Worm (Caenorhabditis elegans): Measurements from ENCODE around the gene Y51B9A.7.

Y51B9A.7 gene

DNA sequence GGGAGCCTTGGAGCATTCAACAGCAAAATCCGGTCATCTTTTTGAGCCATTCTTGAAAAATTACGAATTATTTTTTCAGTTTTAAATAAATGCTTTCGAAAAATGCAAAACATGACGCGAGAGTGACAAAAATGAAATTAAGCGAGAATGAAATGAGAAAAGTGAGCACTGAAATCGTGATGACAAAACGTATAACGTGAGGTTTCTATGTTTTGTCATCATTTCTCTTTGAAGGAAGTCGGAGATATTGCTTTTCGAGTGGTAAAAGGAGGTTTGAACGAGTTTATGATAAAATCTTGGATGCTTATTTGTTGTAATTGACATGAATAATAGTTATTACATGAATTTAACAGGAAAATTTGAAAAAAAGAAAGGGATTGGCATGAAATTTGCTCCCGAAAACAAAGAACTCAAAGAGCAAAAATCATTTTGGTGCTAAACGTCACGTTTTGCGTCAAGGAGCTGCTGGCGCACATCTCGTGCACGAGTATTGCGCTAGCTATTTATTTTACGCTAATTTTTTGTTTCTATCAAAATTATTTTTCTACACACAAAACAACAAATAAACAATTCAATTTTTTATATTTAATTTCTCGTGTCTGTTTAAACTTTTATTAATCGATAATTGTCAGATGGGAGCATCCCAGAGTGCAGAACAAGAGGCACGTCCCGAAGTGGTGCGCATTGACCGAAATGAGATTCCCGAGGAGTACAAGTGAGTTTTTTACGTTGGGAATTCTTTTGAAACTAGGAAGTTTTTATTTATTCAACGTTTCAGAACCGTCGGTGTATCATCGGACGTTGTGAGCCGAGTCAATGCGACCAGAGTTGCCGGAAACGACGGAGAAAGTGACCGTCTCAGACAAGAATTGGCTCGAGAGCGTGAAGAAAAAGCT, 16.8 kb downstream of the Y51B9A.7 start, which contains the start of the genes gss-1 and chch-3 (continued):
- TF ChIP-seq dsc-1 (tag; optimal IDR thresholded peaks at IDR 0.05) (no peak), zip-4 (GFP tag; optimal IDR thresholded peaks at IDR 0.05) (no peak), tlp-1 (tag; optimal IDR thresholded peaks at IDR 0.05) (no peak), elt-3 (tag; optimal IDR thresholded peaks at IDR 0.05) (no peak), hlh-17 (GFP tag; optimal IDR thresholded peaks at IDR 0.05; ENCODE audit: borderline replicate concordance) (no peak), pax-3 (tag; optimal IDR thresholded peaks at IDR 0.05) (no peak), nhr-84 (tag; optimal IDR thresholded peaks at IDR 0.05) (no peak), lin-15B (tag; optimal IDR thresholded peaks at IDR 0.05) (peak; percentile 48), ceh-82 (tag; optimal IDR thresholded peaks at IDR 0.05) (peak; percentile 55 to 67 (median 67)), elt-2 (tag; optimal IDR thresholded peaks at IDR 0.05) (peak; percentile 4), ceh-8 (GFP tag; optimal IDR thresholded peaks at IDR 0.05) (peak; percentile 24), blmp-1 (tag; optimal IDR thresholded peaks at IDR 0.05) (peak; percentile 45), mef-2 (tag; optimal IDR thresholded peaks at IDR 0.05) (no peak), ces-1 (GFP tag; optimal IDR thresholded peaks at IDR 0.05) (no peak), hpl-2 (GFP tag; optimal IDR thresholded peaks at IDR 0.05) (no peak), isw-1 (GFP tag; IDR thresholded peaks at IDR 0.05) (peak; percentile 63), lin-39 (tag; optimal IDR thresholded peaks at IDR 0.05) (peak; percentile 49), snpc-4 (tag; optimal IDR thresholded peaks at IDR 0.05) (peak; percentile 46), mep-1 (tag; optimal IDR thresholded peaks at IDR 0.05) (peak; percentile 78), unc-86 (tag; optimal IDR thresholded peaks at IDR 0.05) (peak; percentile 21), C04F5.9 (tag; optimal IDR thresholded peaks at IDR 0.05) (peak; percentile 24), irx-1 (tag; optimal IDR thresholded peaks at IDR 0.05) (no peak), nhr-12 (tag; optimal IDR thresholded peaks at IDR 0.05) (no peak), mdl-1 (tag; optimal IDR thresholded peaks at IDR 0.05) (peak in 1 of 2 experiments; percentile 63), tbx-2 (tag; optimal IDR thresholded peaks at IDR 0.05) (peak; percentile 68), ceh-88 (GFP tag; IDR thresholded peaks at IDR 0.05) (no peak), fkh-8 (tag; optimal IDR thresholded peaks at IDR 0.05) (peak; percentile 42), nhr-237 (tag; optimal IDR thresholded peaks at IDR 0.05) (no peak), hlh-4 (tag; optimal IDR thresholded peaks at IDR 0.05) (no peak), nhr-76 (tag; optimal IDR thresholded peaks at IDR 0.05) (no peak), efl-1 (optimal IDR thresholded peaks at IDR 0.05) (peak; percentile 68 to 77), efl-1 (GFP tag; optimal IDR thresholded peaks at IDR 0.05 in 1 of 2) (peak; percentile 70 to 96), nhr-71 (tag; optimal IDR thresholded peaks at IDR 0.05) (peak; percentile 80), fkh-4 (tag; optimal IDR thresholded peaks at IDR 0.05; ENCODE audit: borderline replicate concordance) (no peak), lir-3 (tag; optimal IDR thresholded peaks at IDR 0.05; ENCODE audit: poor library complexity) (no peak), pqm-1 (tag; optimal IDR thresholded peaks at IDR 0.05) (no peak), jun-1 (tag; optimal IDR thresholded peaks at IDR 0.05) (no peak), Y116A8C.19 (tag; optimal IDR thresholded peaks at IDR 0.05; ENCODE audit: borderline replicate concordance) (no peak)

DNA sequence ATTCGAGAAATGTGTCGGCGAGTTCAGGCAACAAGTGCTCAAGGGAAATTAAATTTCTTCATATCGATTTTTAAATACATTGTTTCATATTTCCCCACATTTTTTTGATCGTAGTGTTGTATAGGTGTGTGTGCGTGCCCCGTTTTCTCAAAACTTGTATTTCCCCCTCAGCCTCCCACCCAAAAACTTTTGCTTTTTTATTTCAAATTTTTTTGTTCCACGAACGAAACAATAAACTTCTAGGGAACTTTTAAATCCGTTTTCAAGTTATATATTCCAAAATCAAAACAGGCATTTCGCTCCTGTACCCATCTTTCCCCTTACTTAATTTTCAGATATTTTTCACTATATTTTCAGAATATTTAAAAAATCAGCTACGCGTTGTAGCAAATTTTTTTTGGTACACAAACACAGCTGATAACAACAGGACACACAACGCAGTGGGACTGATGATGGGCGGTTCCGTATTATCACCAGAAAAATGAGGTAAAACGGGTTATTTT, 18.3 kb downstream of the Y51B9A.7 start, which contains the start of the genes M176.4 and M176.16:
TSS of gene M176.4 (plus strand) at position 301 of the 503 bp plus-strand sequence.
TSS of gene M176.16 (plus strand) at position 453 of the 503 bp plus-strand sequence.
- peak; percentile 3 for TF ChIP-seq nhr-85 (tag)
- TF ChIP-seq zag-1 (tag; optimal IDR thresholded peaks at IDR 0.05), result no peak
- TF ChIP-seq nhr-12 (tag; optimal IDR thresholded peaks at IDR 0.05), result no peak
- no peak for TF ChIP-seq swsn-7 (tag; optimal IDR thresholded peaks at IDR 0.05)
- no peak for TF ChIP-seq irx-1 (tag; optimal IDR thresholded peaks at IDR 0.05)
- TF ChIP-seq xbp-1 (tag; optimal IDR thresholded peaks at IDR 0.05), result no peak
- TF ChIP-seq lin-14 (GFP tag; optimal IDR thresholded peaks at IDR 0.05), result no peak
- TF ChIP-seq ets-5 (GFP tag; IDR thresholded peaks at IDR 0.05), result no peak
- no peak for TF ChIP-seq blmp-1 (tag; optimal IDR thresholded peaks at IDR 0.05)
- no peak for TF ChIP-seq efl-1 (optimal IDR thresholded peaks at IDR 0.05)
- TF ChIP-seq efl-1 (GFP tag; optimal IDR thresholded peaks at IDR 0.05 in 1 of 2), result peak in 1 of 2 experiments; percentile 52
- no peak for TF ChIP-seq unc-86 (tag; optimal IDR thresholded peaks at IDR 0.05)
- no peak for TF ChIP-seq C16A3.4 (tag; optimal IDR thresholded peaks at IDR 0.05)
- no peak for TF ChIP-seq ceh-82 (tag; optimal IDR thresholded peaks at IDR 0.05)
- no peak for TF ChIP-seq nhr-47 (tag; optimal IDR thresholded peaks at IDR 0.05)

All from whole organism, L1 larva.